Worm (Caenorhabditis elegans): ENCODE data around the gene EEED8.4.

DNA sequence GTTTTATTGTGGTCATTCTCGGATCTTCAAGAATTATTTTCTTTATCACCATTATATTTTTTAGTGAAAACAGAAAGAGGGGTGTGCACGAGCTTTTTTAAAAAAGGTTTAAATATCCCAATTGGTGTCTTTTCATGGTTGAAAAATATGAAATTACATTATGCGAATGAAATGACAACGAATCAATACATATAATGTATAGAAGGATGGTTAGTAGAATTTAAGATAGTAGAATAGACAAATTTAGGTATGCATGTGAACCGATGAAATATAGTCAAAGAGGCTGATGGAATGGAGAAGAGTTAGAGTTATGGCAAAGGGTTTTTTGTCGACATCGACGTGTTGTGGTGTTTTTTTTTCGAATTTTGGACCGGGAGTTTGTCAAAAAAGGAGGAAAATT, 44.6 kb upstream of the EEED8.4 start:
- TF ChIP-seq lin-13 (GFP tag; optimal IDR thresholded peaks at IDR 0.05) (no peak), nhr-11 (tag; optimal IDR thresholded peaks at IDR 0.05) (no peak), egl-27 (tag; optimal IDR thresholded peaks at IDR 0.05) (no peak), nhr-21 (tag; optimal IDR thresholded peaks at IDR 0.05) (no peak), alr-1 (tag; optimal IDR thresholded peaks at IDR 0.05) (no peak), sma-3 (GFP tag; optimal IDR thresholded peaks at IDR 0.05) (no peak), snpc-4 (tag; optimal IDR thresholded peaks at IDR 0.05) (no peak), fos-1 (tag; optimal IDR thresholded peaks at IDR 0.05) (no peak), blmp-1 (tag; optimal IDR thresholded peaks at IDR 0.05; ENCODE audit: insufficient read depth) (no peak)

Data from whole organism, L2 larva.